Worm (Caenorhabditis elegans): ENCODE results near the gene tftc-1.

Gene tftc-1

ce11 chrIV:2316273-2316672 is 32.8 kb upstream of the tftc-1 start, which contains the start of gene Y38F2AL.12:
Gene Y38F2AL.12, plus strand, starts transcription at chrIV:2316573.
- TF ChIP-seq flt-1 (GFP tag; IDR thresholded peaks at IDR 0.05) (no peak), klf-2 (GFP tag; conservative IDR thresholded peaks at IDR 0.05) (no peak), ztf-29 (GFP tag; IDR thresholded peaks at IDR 0.05) (no peak), T22C8.4 (GFP tag; IDR thresholded peaks at IDR 0.05) (no peak), cog-1 (tag; optimal IDR thresholded peaks at IDR 0.05) (no peak), med-1 (GFP tag; optimal IDR thresholded peaks at IDR 0.05; ENCODE audit: insufficient read depth) (no peak), ztf-23 (GFP tag; IDR thresholded peaks at IDR 0.05) (no peak)

- TF ChIP-seq ztf-29 (GFP tag; IDR thresholded peaks at IDR 0.05): no peak
- no peak for TF ChIP-seq ztf-23 (GFP tag; IDR thresholded peaks at IDR 0.05)
- TF ChIP-seq tab-1 (GFP tag; IDR thresholded peaks at IDR 0.05): no peak
- no peak for TF ChIP-seq T22C8.4 (GFP tag; IDR thresholded peaks at IDR 0.05)
- no peak for TF ChIP-seq flt-1 (GFP tag; IDR thresholded peaks at IDR 0.05)
- TF ChIP-seq cog-1 (tag; optimal IDR thresholded peaks at IDR 0.05): no peak
- TF ChIP-seq klf-2 (GFP tag; conservative IDR thresholded peaks at IDR 0.05): no peak
- no peak for TF ChIP-seq ref-1 (GFP tag; conservative IDR thresholded peaks at IDR 0.05)
- no peak for TF ChIP-seq med-1 (GFP tag; optimal IDR thresholded peaks at IDR 0.05; ENCODE audit: insufficient read depth)
Observed at ce11 chrIV:2316796-2317195, 32.3 kb upstream of the tftc-1 start.

ce11 chrIV:2320009-2320408 is 29.1 kb upstream of the tftc-1 start:
- no peak for TF ChIP-seq ref-1 (GFP tag; conservative IDR thresholded peaks at IDR 0.05)
- no peak for TF ChIP-seq flt-1 (GFP tag; IDR thresholded peaks at IDR 0.05)
- no peak for TF ChIP-seq ztf-29 (GFP tag; IDR thresholded peaks at IDR 0.05)
- TF ChIP-seq tab-1 (GFP tag; IDR thresholded peaks at IDR 0.05): no peak
- TF ChIP-seq med-1 (GFP tag; optimal IDR thresholded peaks at IDR 0.05; ENCODE audit: insufficient read depth): no peak

- TF ChIP-seq ref-1 (GFP tag; conservative IDR thresholded peaks at IDR 0.05) (no peak), ztf-29 (GFP tag; IDR thresholded peaks at IDR 0.05) (no peak), med-1 (GFP tag; optimal IDR thresholded peaks at IDR 0.05; ENCODE audit: insufficient read depth) (no peak), tab-1 (GFP tag; IDR thresholded peaks at IDR 0.05) (no peak), flt-1 (GFP tag; IDR thresholded peaks at IDR 0.05) (no peak), T22C8.4 (GFP tag; IDR thresholded peaks at IDR 0.05) (no peak), klf-2 (GFP tag; conservative IDR thresholded peaks at IDR 0.05) (no peak), ztf-23 (GFP tag; IDR thresholded peaks at IDR 0.05) (no peak), cog-1 (tag; optimal IDR thresholded peaks at IDR 0.05) (no peak)
Observed at ce11 chrIV:2321546-2321945, 27.5 kb upstream of the tftc-1 start.

ce11 chrIV:2322998-2323397 is 26.1 kb upstream of the tftc-1 start, which contains the start of gene nsy-4:
Gene nsy-4, plus strand, starts transcription at chrIV:2323271.
- TF ChIP-seq cog-1 (tag; optimal IDR thresholded peaks at IDR 0.05): no peak
- no peak for TF ChIP-seq T22C8.4 (GFP tag; IDR thresholded peaks at IDR 0.05)
- TF ChIP-seq ref-1 (GFP tag; conservative IDR thresholded peaks at IDR 0.05): no peak
- TF ChIP-seq ztf-29 (GFP tag; IDR thresholded peaks at IDR 0.05): no peak
- no peak for TF ChIP-seq med-1 (GFP tag; optimal IDR thresholded peaks at IDR 0.05; ENCODE audit: insufficient read depth)
- TF ChIP-seq ztf-23 (GFP tag; IDR thresholded peaks at IDR 0.05): no peak
- TF ChIP-seq klf-2 (GFP tag; conservative IDR thresholded peaks at IDR 0.05): no peak

- TF ChIP-seq klf-2 (GFP tag; conservative IDR thresholded peaks at IDR 0.05): no peak
- no peak for TF ChIP-seq ref-1 (GFP tag; conservative IDR thresholded peaks at IDR 0.05)
- no peak for TF ChIP-seq ztf-29 (GFP tag; IDR thresholded peaks at IDR 0.05)
- TF ChIP-seq med-1 (GFP tag; optimal IDR thresholded peaks at IDR 0.05; ENCODE audit: insufficient read depth): no peak
- TF ChIP-seq cog-1 (tag; optimal IDR thresholded peaks at IDR 0.05): no peak
- TF ChIP-seq flt-1 (GFP tag; IDR thresholded peaks at IDR 0.05): no peak
- no peak for TF ChIP-seq ztf-23 (GFP tag; IDR thresholded peaks at IDR 0.05)
- TF ChIP-seq T22C8.4 (GFP tag; IDR thresholded peaks at IDR 0.05): no peak
- no peak for TF ChIP-seq tab-1 (GFP tag; IDR thresholded peaks at IDR 0.05)
Observed at ce11 chrIV:2327317-2327716, 21.8 kb upstream of the tftc-1 start.

ce11 chrIV:2329540-2329939 is 19.5 kb upstream of the tftc-1 start, which contains the start of gene nhr-236:
Gene nhr-236, minus strand, starts transcription at chrIV:2329640.
- no peak for TF ChIP-seq T22C8.4 (GFP tag; IDR thresholded peaks at IDR 0.05)
- no peak for TF ChIP-seq flt-1 (GFP tag; IDR thresholded peaks at IDR 0.05)
- TF ChIP-seq klf-2 (GFP tag; conservative IDR thresholded peaks at IDR 0.05): no peak
- no peak for TF ChIP-seq cog-1 (tag; optimal IDR thresholded peaks at IDR 0.05)
- no peak for TF ChIP-seq ref-1 (GFP tag; conservative IDR thresholded peaks at IDR 0.05)
- no peak for TF ChIP-seq tab-1 (GFP tag; IDR thresholded peaks at IDR 0.05)
- no peak for TF ChIP-seq ztf-29 (GFP tag; IDR thresholded peaks at IDR 0.05)

ce11 chrIV:2334012-2334411 is 15.1 kb upstream of the tftc-1 start:
- TF ChIP-seq cog-1 (tag; optimal IDR thresholded peaks at IDR 0.05) (no peak), ref-1 (GFP tag; conservative IDR thresholded peaks at IDR 0.05) (no peak), klf-2 (GFP tag; conservative IDR thresholded peaks at IDR 0.05) (no peak), ztf-29 (GFP tag; IDR thresholded peaks at IDR 0.05) (no peak)

ce11 chrIV:2383713-2384112 is 34.6 kb downstream of the tftc-1 start, which contains the start of gene Y38F2AR.3:
Gene Y38F2AR.3, plus strand, starts transcription at chrIV:2384013.
- TF ChIP-seq ztf-29 (GFP tag; IDR thresholded peaks at IDR 0.05) (no peak), T22C8.4 (GFP tag; IDR thresholded peaks at IDR 0.05) (no peak), ref-1 (GFP tag; conservative IDR thresholded peaks at IDR 0.05) (no peak), klf-2 (GFP tag; conservative IDR thresholded peaks at IDR 0.05) (no peak), flt-1 (GFP tag; IDR thresholded peaks at IDR 0.05) (no peak), cog-1 (tag; optimal IDR thresholded peaks at IDR 0.05) (no peak), tab-1 (GFP tag; IDR thresholded peaks at IDR 0.05) (no peak)

- 0 out of 2 replicates have a peak, but pooled peaks have one; percentile 47 for TF ChIP-seq ztf-29 (GFP tag; IDR thresholded peaks at IDR 0.05)
- no peak for TF ChIP-seq klf-2 (GFP tag; conservative IDR thresholded peaks at IDR 0.05)
- TF ChIP-seq flt-1 (GFP tag; IDR thresholded peaks at IDR 0.05): no peak
- no peak for TF ChIP-seq ref-1 (GFP tag; conservative IDR thresholded peaks at IDR 0.05)
- peak; percentile 59; the same call in 1 of the 2 replicates for TF ChIP-seq ztf-23 (GFP tag; IDR thresholded peaks at IDR 0.05)
Observed at ce11 chrIV:2387970-2388705, 39.1 kb downstream of the tftc-1 start, which contains the start of gene sec-61.B. Gene sec-61.B, minus strand, starts transcription at chrIV:2388675.

Measured in whole organism, midembryonic.